Fruit fly (Drosophila melanogaster) whole organism, embryonic: ENCODE data around the gene Pdxk.

ENCODE experiments used
- CG12744 ChIP-seq: fragments of 200-800 bp; sonication (Bioruptor generic); optimal IDR thresholded peaks from 2 replicates; lab custom pipeline; 2016; ENCODE audit warnings: missing biosample characterization, missing genetic modification characterization
- CG16813 ChIP-seq: fragments of 200-800 bp; sonication (Bioruptor generic); IDR thresholded peaks from 3 replicates; pipeline ENCODE4 v1.3.6; 2022; ENCODE audit warnings: missing biosample characterization, missing genetic modification characterization; ENCODE audit not compliant: partially characterized antibody
- CG18011 ChIP-seq: fragments of 200-800 bp; sonication (Bioruptor generic); optimal IDR thresholded peaks from 2 replicates; lab custom pipeline; 2017; ENCODE audit warnings: missing biosample characterization, missing genetic modification characterization, mild to moderate bottlenecking, moderate library complexity, missing genotype
- D19A ChIP-seq: fragments of 200-800 bp; optimal IDR thresholded peaks from 3 replicates; lab custom pipeline; 2019; ENCODE audit warnings: missing biosample characterization, mild to moderate bottlenecking, missing genetic modification characterization, moderate library complexity
- HmgD ChIP-seq: fragments of 200-800 bp; sonication (Bioruptor generic); optimal IDR thresholded peaks from 3 replicates; lab custom pipeline; 2016; ENCODE audit warnings: missing biosample characterization, missing genetic modification characterization
- Taf1 ChIP-seq: fragments of 200-800 bp; sonication (Bioruptor generic); IDR thresholded peaks from 2 replicates; pipeline ENCODE4 v1.3.6; 2022; ENCODE audit warnings: missing biosample characterization, missing genetic modification characterization
- bigmax ChIP-seq: fragments of 200-800 bp; sonication (Bioruptor generic); optimal IDR thresholded peaks from 2 replicates; lab custom pipeline; 2018; ENCODE audit warnings: missing biosample characterization, mild to moderate bottlenecking, missing genetic modification characterization
- br ChIP-seq: fragments of >200 bp; optimal IDR thresholded peaks from 2 replicates; lab custom pipeline; 2017

dm6 chr3L:9397156-9397555 lies 37.0 kb downstream of the Pdxk start:
- TF ChIP-seq br (lab: Kevin White, UChicago) (no peak), CG16813 (no peak), CG18011 (GFP tag; lab: Kevin White, UChicago) (no peak), D19A (tag; lab: Kevin White, UChicago) (peak; percentile 19), bigmax (GFP tag; lab: Kevin White, UChicago) (peak; percentile 27), CG12744 (GFP tag; lab: Kevin White, UChicago) (peak; percentile 20), HmgD (GFP tag; lab: Kevin White, UChicago) (no peak), Taf1 (GFP tag; lab: Robert Waterston, UW) (no peak)
